Fruit fly (Drosophila melanogaster) whole organism, prepupa: Measurements from ENCODE around the gene Rab18.

Experiments used
- Blimp-1 ChIP-seq: fragments of 200-800 bp; sonication (Bioruptor generic); optimal IDR thresholded peaks from 3 replicates; lab custom pipeline; 2017; ENCODE audit warnings: missing biosample characterization, missing genetic modification characterization, mild to moderate bottlenecking, moderate library complexity, missing genetic modification reagents
- CG10669 ChIP-seq: fragments of 200-800 bp; sonication (Bioruptor generic); optimal IDR thresholded peaks from 3 replicates; lab custom pipeline; 2018; ENCODE audit warnings: missing biosample characterization, mild to moderate bottlenecking, missing genetic modification characterization, moderate library complexity
- CG11294 ChIP-seq: fragments of 200-800 bp; sonication (Bioruptor generic); IDR thresholded peaks from 2 replicates; pipeline ENCODE4 v1.3.6; 2022; ENCODE audit warnings: missing biosample characterization, missing genetic modification characterization
- CG15336 ChIP-seq: fragments of 200-800 bp; sonication (Bioruptor generic); IDR thresholded peaks from 2 replicates; pipeline ENCODE4 v1.3.6; 2022; ENCODE audit warnings: missing biosample characterization, missing genetic modification characterization
- CG1621 ChIP-seq: fragments of 200-800 bp; sonication (Bioruptor generic); optimal IDR thresholded peaks from 3 replicates; lab custom pipeline; 2018; ENCODE audit warnings: missing biosample characterization, mild to moderate bottlenecking, missing genetic modification characterization
- CG16779 ChIP-seq: fragments of 200-800 bp; sonication (Bioruptor generic); optimal IDR thresholded peaks from 3 replicates; lab custom pipeline; 2017; ENCODE audit warnings: missing biosample characterization, mild to moderate bottlenecking, missing genetic modification characterization
- CG3032 ChIP-seq: fragments of 200-800 bp; optimal IDR thresholded peaks from 2 replicates; lab custom pipeline; 2019; ENCODE audit warnings: missing biosample characterization, mild to moderate bottlenecking, missing genetic modification characterization, moderate library complexity
- CG31627 ChIP-seq: fragments of 200-800 bp; sonication (Bioruptor generic); optimal IDR thresholded peaks from 3 replicates; lab custom pipeline; 2016; ENCODE audit warnings: missing biosample characterization, missing genetic modification characterization
- CG32006 ChIP-seq: fragments of 200-800 bp; sonication (Bioruptor generic); optimal IDR thresholded peaks from 3 replicates; lab custom pipeline; 2017; ENCODE audit warnings: missing biosample characterization, mild to moderate bottlenecking, missing genetic modification characterization
- CG34406 ChIP-seq: fragments of 200-800 bp; sonication (Bioruptor generic); optimal IDR thresholded peaks from 3 replicates; lab custom pipeline; 2016; ENCODE audit warnings: missing biosample characterization, missing genetic modification characterization
- CG3919 ChIP-seq: fragments of 200-800 bp; sonication (Bioruptor generic); optimal IDR thresholded peaks from 3 replicates; lab custom pipeline; 2016; ENCODE audit warnings: missing biosample characterization, missing genetic modification characterization
- CG4318 ChIP-seq: fragments of 200-800 bp; sonication (Bioruptor generic); optimal IDR thresholded peaks from 3 replicates; lab custom pipeline; 2017; ENCODE audit warnings: missing biosample characterization, mild to moderate bottlenecking, missing genetic modification characterization
- CG6163 ChIP-seq: fragments of 200-800 bp; sonication (Bioruptor generic); IDR thresholded peaks from 3 replicates; pipeline ENCODE4 v1.3.6; 2022; ENCODE audit warnings: missing biosample characterization, missing genetic modification characterization
- CG6276 ChIP-seq: fragments of 200-800 bp; sonication (Bioruptor generic); optimal IDR thresholded peaks from 2 replicates; lab custom pipeline; 2017; ENCODE audit warnings: missing biosample characterization, mild to moderate bottlenecking, missing genetic modification characterization
- CG6792 ChIP-seq: fragments of 200-800 bp; sonication (Bioruptor generic); optimal IDR thresholded peaks from 3 replicates; lab custom pipeline; 2016; ENCODE audit warnings: missing biosample characterization, missing genetic modification characterization
- CG6808 ChIP-seq: fragments of 200-800 bp; sonication (Bioruptor generic); optimal IDR thresholded peaks from 3 replicates; lab custom pipeline; 2017; ENCODE audit warnings: missing biosample characterization, missing genetic modification characterization, mild to moderate bottlenecking, moderate library complexity, missing genetic modification reagents
- CG6854 ChIP-seq: fragments of 200-800 bp; sonication (Bioruptor generic); optimal IDR thresholded peaks from 2 replicates; lab custom pipeline; 2017; ENCODE audit warnings: missing biosample characterization, mild to moderate bottlenecking, missing genetic modification characterization
- CG7368 ChIP-seq: fragments of 200-800 bp; sonication (Bioruptor generic); optimal IDR thresholded peaks from 3 replicates; lab custom pipeline; 2016; ENCODE audit warnings: missing biosample characterization, missing genetic modification characterization
- CG8119 ChIP-seq: fragments of 200-800 bp; sonication (Bioruptor generic); IDR thresholded peaks from 3 replicates; pipeline ENCODE4 v1.3.6; 2022; ENCODE audit warnings: missing biosample characterization, missing genetic modification characterization
- CG8319 ChIP-seq: fragments of 200-800 bp; sonication (Bioruptor generic); optimal IDR thresholded peaks from 3 replicates; lab custom pipeline; 2016; ENCODE audit warnings: missing biosample characterization, missing genetic modification characterization
- CG8632 ChIP-seq: fragments of 200-800 bp; sonication (Bioruptor generic); optimal IDR thresholded peaks from 3 replicates; lab custom pipeline; 2016; ENCODE audit warnings: missing biosample characterization, missing genetic modification characterization
- CG9139 ChIP-seq: fragments of 200-800 bp; sonication (Bioruptor generic); optimal IDR thresholded peaks from 3 replicates; lab custom pipeline; 2017; ENCODE audit warnings: missing biosample characterization, mild to moderate bottlenecking, missing genetic modification characterization
- Eip75B ChIP-seq: fragments of 200-800 bp; sonication (Bioruptor generic); optimal IDR thresholded peaks from 3 replicates; lab custom pipeline; 2016; ENCODE audit warnings: missing biosample characterization, missing genetic modification characterization
- Eip93F ChIP-seq: fragments of 200-800 bp; sonication (Bioruptor generic); optimal IDR thresholded peaks from 2 replicates; lab custom pipeline; 2016; ENCODE audit warnings: missing biosample characterization, mild to moderate bottlenecking, missing genetic modification characterization
- Ets21C ChIP-seq: fragments of 200-800 bp; sonication (Bioruptor generic); optimal IDR thresholded peaks from 3 replicates; lab custom pipeline; 2016; ENCODE audit warnings: missing biosample characterization, missing genetic modification characterization
- Ets96B ChIP-seq: fragments of 200-800 bp; optimal IDR thresholded peaks from 2 replicates; lab custom pipeline; 2019; ENCODE audit warnings: missing biosample characterization, mild to moderate bottlenecking, missing genetic modification characterization, moderate library complexity
- Hr38 ChIP-seq: sonication (Bioruptor generic); optimal IDR thresholded peaks from 2 replicates; lab custom pipeline; 2016; ENCODE audit warnings: missing biosample characterization, missing genetic modification characterization
- Hr39 ChIP-seq: fragments of 200-800 bp; sonication (Bioruptor generic); optimal IDR thresholded peaks from 2 replicates; lab custom pipeline; 2016; ENCODE audit warnings: missing biosample characterization, missing genetic modification characterization
- Lpt ChIP-seq: fragments of 200-800 bp; sonication (Bioruptor generic); optimal IDR thresholded peaks from 3 replicates; lab custom pipeline; 2016; ENCODE audit warnings: missing biosample characterization, missing genetic modification characterization
- OdsH ChIP-seq: fragments of 200-800 bp; sonication (Bioruptor generic); optimal IDR thresholded peaks from 3 replicates; lab custom pipeline; 2016; ENCODE audit warnings: missing biosample characterization, missing genetic modification characterization
- Smox ChIP-seq: fragments of 200-800 bp; sonication (Bioruptor generic); optimal IDR thresholded peaks from 3 replicates; lab custom pipeline; 2016; ENCODE audit warnings: missing biosample characterization, missing genetic modification characterization
- Sox102F ChIP-seq: fragments of 200-800 bp; sonication (Bioruptor generic); optimal IDR thresholded peaks from 2 replicates; lab custom pipeline; 2016; ENCODE audit warnings: missing biosample characterization, mild to moderate bottlenecking, missing genetic modification characterization
- Sox14 ChIP-seq: fragments of 200-800 bp; sonication (Bioruptor generic); optimal IDR thresholded peaks from 3 replicates; lab custom pipeline; 2016; ENCODE audit warnings: missing biosample characterization, missing genetic modification characterization
- Sox15 ChIP-seq: fragments of 200-800 bp; sonication (Bioruptor generic); optimal IDR thresholded peaks from 3 replicates; lab custom pipeline; 2016; ENCODE audit warnings: missing biosample characterization, missing genetic modification characterization
- achi ChIP-seq: fragments of 200-800 bp; sonication (Bioruptor generic); optimal IDR thresholded peaks from 3 replicates; lab custom pipeline; 2016; ENCODE audit warnings: missing biosample characterization, missing genetic modification characterization
- acj6 ChIP-seq: fragments of 200-800 bp; sonication (Bioruptor generic); optimal IDR thresholded peaks from 3 replicates; lab custom pipeline; 2016; ENCODE audit warnings: missing biosample characterization, missing genetic modification characterization
- cyc ChIP-seq: fragments of 200-800 bp; sonication (Bioruptor generic); optimal IDR thresholded peaks from 3 replicates; lab custom pipeline; 2016; ENCODE audit warnings: missing biosample characterization, missing genetic modification characterization
- dac ChIP-seq: fragments of 200-800 bp; sonication (Bioruptor generic); optimal IDR thresholded peaks from 2 replicates; lab custom pipeline; 2017; ENCODE audit warnings: missing biosample characterization, mild to moderate bottlenecking, missing genetic modification characterization
- dsx ChIP-seq: fragments of 200-800 bp; optimal IDR thresholded peaks from 3 replicates; lab custom pipeline; 2019; ENCODE audit warnings: missing biosample characterization, mild to moderate bottlenecking, missing genetic modification characterization, moderate library complexity; ENCODE audit not compliant: poor library complexity, severe bottlenecking
- eg ChIP-seq: fragments of 200-800 bp; sonication (Bioruptor generic); IDR thresholded peaks from 3 replicates; pipeline ENCODE4 v1.3.6; 2022; ENCODE audit warnings: missing biosample characterization, missing genetic modification characterization
- esn ChIP-seq: fragments of 200-800 bp; sonication (Bioruptor generic); optimal IDR thresholded peaks from 2 replicates; lab custom pipeline; 2016; ENCODE audit warnings: missing biosample characterization, mild to moderate bottlenecking, missing genetic modification characterization, moderate library complexity
- fd85E ChIP-seq: fragments of 200-800 bp; sonication (Bioruptor generic); optimal IDR thresholded peaks from 3 replicates; lab custom pipeline; 2016; ENCODE audit warnings: missing biosample characterization, missing genetic modification characterization
- fkh ChIP-seq: fragments of 200-800 bp; sonication (Bioruptor generic); optimal IDR thresholded peaks from 3 replicates; lab custom pipeline; 2017; ENCODE audit warnings: missing biosample characterization, mild to moderate bottlenecking, missing genetic modification characterization, moderate library complexity
- lz ChIP-seq: fragments of 200-800 bp; sonication (Bioruptor generic); optimal IDR thresholded peaks from 3 replicates; lab custom pipeline; 2016; ENCODE audit warnings: missing biosample characterization, missing genetic modification characterization
- pdm3 ChIP-seq: fragments of 200-800 bp; sonication (Bioruptor generic); optimal IDR thresholded peaks from 3 replicates; lab custom pipeline; 2016; ENCODE audit warnings: missing biosample characterization, missing genetic modification characterization
- salr ChIP-seq, 2 experiments: fragments of 200-800 bp; sonication (Bioruptor generic); optimal IDR thresholded peaks; 3 replicates each; lab custom pipeline; 2016 to 2018; ENCODE audit warnings: missing biosample characterization in 2 of 2, missing genetic modification characterization in 2 of 2, mild to moderate bottlenecking in 1 of 2
- spab ChIP-seq: fragments of 200-800 bp; sonication (Bioruptor generic); optimal IDR thresholded peaks from 2 replicates; lab custom pipeline; 2017; ENCODE audit warnings: missing biosample characterization, mild to moderate bottlenecking, missing genetic modification characterization, missing genetic modification reagents
- ss ChIP-seq, 2 experiments: fragments of 200-800 bp; sonication (Bioruptor generic); optimal IDR thresholded peaks; 2 replicates in 1 of 2; 3 replicates in 1 of 2; lab custom pipeline; 2017 to 2018; ENCODE audit warnings: mild to moderate bottlenecking in 2 of 2, missing biosample characterization in 2 of 2, missing genetic modification characterization in 2 of 2, moderate library complexity in 1 of 2
- svp ChIP-seq: fragments of 200-800 bp; sonication (Bioruptor generic); peaks from one replicate; lab custom pipeline; 2016; ENCODE audit warnings: missing biosample characterization, missing genetic modification characterization
- topi ChIP-seq: fragments of 200-800 bp; sonication (Bioruptor generic); optimal IDR thresholded peaks from 3 replicates; lab custom pipeline; 2016; ENCODE audit warnings: missing biosample characterization, missing genetic modification characterization
- vri ChIP-seq: fragments of 200-800 bp; sonication (Bioruptor generic); optimal IDR thresholded peaks from 3 replicates; lab custom pipeline; 2016; ENCODE audit warnings: missing biosample characterization, mild to moderate bottlenecking, missing genetic modification characterization

Gene Rab18

DNA sequence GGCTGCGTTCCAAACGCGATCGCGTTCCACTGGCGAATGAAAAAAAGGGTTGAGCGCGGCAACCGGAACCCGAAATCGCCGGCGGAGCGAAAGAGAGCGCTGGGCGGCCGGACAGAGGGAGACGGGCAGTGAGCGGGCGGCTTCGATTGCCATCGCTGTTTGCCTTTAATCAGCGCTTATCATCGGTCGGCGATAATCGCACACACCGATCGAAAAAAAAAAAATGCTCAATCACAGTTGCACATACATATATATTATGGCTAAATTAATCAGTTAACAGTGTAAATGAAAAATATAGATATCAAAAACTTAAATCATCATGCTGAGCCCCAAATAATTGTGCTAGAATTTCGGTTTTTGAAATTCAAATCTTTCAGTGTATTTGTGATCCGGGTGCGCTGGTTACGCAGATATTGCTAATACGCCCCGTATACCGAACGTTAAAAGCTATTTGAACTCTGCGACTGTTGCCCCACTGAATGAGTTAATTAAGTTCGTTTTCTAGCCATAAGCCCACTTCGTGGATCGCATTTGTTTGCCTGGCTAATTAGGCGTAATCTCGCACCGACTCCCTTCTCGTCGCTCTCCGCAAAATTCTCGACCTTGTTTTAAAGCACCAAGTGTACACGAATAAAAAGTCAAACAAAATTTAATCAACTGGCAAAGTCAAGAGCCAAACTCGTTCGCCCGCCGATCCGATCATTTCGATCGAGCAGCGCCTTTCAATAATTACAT, 46.3 kb upstream of the Rab18 start, which contains the start of gene CG33080:
TSS of gene CG33080 (minus strand) at position 38 of the 735 bp plus-strand sequence.
- TF ChIP-seq Hr39 (GFP tag; lab: Kevin White, UChicago) (peak; percentile 20), acj6 (GFP tag; lab: Kevin White, UChicago) (peak; percentile 0), CG6792 (GFP tag; lab: Kevin White, UChicago) (peak; percentile 17), Eip75B (GFP tag; lab: Kevin White, UChicago) (no peak), CG1621 (tag; lab: Kevin White, UChicago) (no peak), Sox102F (no peak), CG6163 (no peak), dac (no peak), CG4318 (GFP tag; lab: Kevin White, UChicago) (no peak), CG3919 (no peak), CG6276 (GFP tag; lab: Kevin White, UChicago) (no peak), ss (GFP tag; optimal IDR thresholded peaks at IDR 0.05; lab: Kevin White, UChicago) (no peak), CG15336 (no peak), fd85E (GFP tag; lab: Kevin White, UChicago) (no peak), CG16779 (no peak), cyc (GFP tag; lab: Kevin White, UChicago) (peak; percentile 7), achi (peak; percentile 15), Sox15 (GFP tag; lab: Kevin White, UChicago) (no peak), Ets96B (tag; lab: Kevin White, UChicago) (no peak), svp (GFP tag; lab: Kevin White, UChicago) (peak; percentile 21), CG10669 (GFP tag; lab: Kevin White, UChicago) (no peak), dsx (GFP tag; lab: Kevin White, UChicago) (no peak), CG11294 (GFP tag; lab: Robert Waterston, UW) (no peak), lz (GFP tag; lab: Kevin White, UChicago) (peak; percentile 0), Lpt (GFP tag; lab: Kevin White, UChicago) (no peak), CG31627 (GFP tag; lab: Kevin White, UChicago) (peak; percentile 28), pdm3 (GFP tag; lab: Kevin White, UChicago) (peak; percentile 26), CG6808 (GFP tag; lab: Kevin White, UChicago) (no peak), OdsH (no peak), CG3032 (tag; lab: Kevin White, UChicago) (no peak), CG34406 (GFP tag; lab: Kevin White, UChicago) (no peak), CG32006 (GFP tag; lab: Kevin White, UChicago) (no peak), Hr38 (GFP tag; lab: Kevin White, UChicago) (no peak), esn (peak; percentile 36), Sox14 (GFP tag; lab: Kevin White, UChicago) (no peak), CG8119 (0 out of 3 replicates have a peak, but pooled peaks have one; percentile 28), salr (GFP tag; optimal IDR thresholded peaks at IDR 0.05; lab: Kevin White, UChicago) (no peak), CG9139 (GFP tag; lab: Kevin White, UChicago) (no peak), Eip93F (GFP tag; lab: Kevin White, UChicago) (no peak), spab (GFP tag; lab: Kevin White, UChicago) (no peak), vri (peak; percentile 13), CG8632 (no peak), topi (peak; percentile 39), CG6854 (no peak), fkh (no peak), eg (GFP tag; lab: Robert Waterston, UW) (no peak), Smox (GFP tag; lab: Kevin White, UChicago) (peak; percentile 38), Ets21C (GFP tag; lab: Kevin White, UChicago) (no peak), Blimp-1 (GFP tag; lab: Kevin White, UChicago) (no peak), CG7368 (GFP tag; lab: Kevin White, UChicago) (no peak), CG8319 (GFP tag; lab: Kevin White, UChicago) (no peak)
